Fruit fly (Drosophila melanogaster): ENCODE measurements around the gene TAF1B.

Gene TAF1B

DNA sequence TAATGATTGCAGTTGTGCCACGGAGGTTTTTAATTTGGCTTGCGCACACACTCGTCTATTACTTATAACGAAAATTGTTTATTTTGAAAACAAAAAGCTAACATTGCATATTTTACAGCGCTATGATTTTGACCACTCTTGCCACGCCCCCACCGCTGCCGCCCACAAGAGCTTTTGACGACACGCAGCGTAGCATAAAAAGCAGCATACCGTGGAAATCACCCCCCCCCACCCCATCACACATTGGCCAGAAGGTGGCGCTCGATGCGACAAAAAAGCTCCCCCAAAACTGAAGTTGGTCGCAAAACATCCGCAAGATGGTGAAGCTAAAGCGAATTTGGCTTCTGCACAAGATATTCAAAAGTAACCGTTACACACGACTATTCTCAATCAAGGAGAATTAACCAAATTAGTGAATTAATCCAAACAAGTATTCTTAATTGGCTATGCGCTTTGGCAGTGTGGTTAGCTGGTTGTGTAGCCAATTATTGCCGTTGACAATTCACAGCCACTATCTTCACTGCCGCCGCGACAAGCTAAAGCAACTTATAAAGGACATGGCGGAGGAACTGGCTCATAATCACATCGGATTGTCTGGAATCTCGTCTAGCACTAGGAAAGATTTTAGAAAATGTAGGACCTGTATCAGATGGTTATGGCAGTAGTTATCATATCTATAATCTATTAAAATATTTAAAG lies 43.3 kb downstream of the TAF1B start (continued):
- TF ChIP-seq Hr39 (optimal IDR thresholded peaks at IDR 0.05) (no peak), CG12769 (tag; optimal IDR thresholded peaks at IDR 0.05) (peak; percentile 55), Ptx1 (GFP tag; IDR thresholded peaks at IDR 0.05) (peak; percentile 59), Dip2 (GFP tag; IDR thresholded peaks at IDR 0.05) (peak; percentile 52)

DNA sequence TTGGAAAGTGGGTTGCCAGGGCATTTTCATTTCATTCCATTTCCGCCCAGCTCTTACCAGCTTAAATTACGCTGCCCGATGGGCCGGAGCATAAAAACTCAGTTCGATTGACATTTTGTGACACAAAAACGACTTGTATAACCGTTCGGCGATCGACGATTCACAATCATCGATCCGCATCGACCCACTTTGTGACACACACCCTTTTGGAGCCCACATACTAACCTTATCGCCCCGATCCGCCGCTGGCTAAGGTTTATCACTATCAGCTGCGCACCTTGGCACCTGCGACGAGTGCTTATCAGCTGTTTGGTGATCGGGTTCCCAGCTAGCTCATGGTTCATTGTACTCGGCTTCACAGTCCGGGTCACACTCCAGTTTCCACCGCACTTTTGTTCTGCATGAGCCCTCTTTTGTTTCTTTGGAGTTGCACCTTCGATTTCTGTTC lies 44.6 kb downstream of the TAF1B start:
- TF ChIP-seq HLHmδ (GFP tag; optimal IDR thresholded peaks at IDR 0.05): no peak
- no peak for TF ChIP-seq HLH3B (GFP tag; IDR thresholded peaks at IDR 0.05)
- TF ChIP-seq Lim3 (GFP tag; IDR thresholded peaks at IDR 0.05): no peak
- no peak for TF ChIP-seq MESR4 (GFP tag; optimal IDR thresholded peaks at IDR 0.05)
- no peak for TF ChIP-seq eyg (GFP tag; optimal IDR thresholded peaks at IDR 0.05)
- TF ChIP-seq CG11093 (GFP tag; IDR thresholded peaks at IDR 0.05): no peak
- no peak for TF ChIP-seq CG3281 (GFP tag; optimal IDR thresholded peaks at IDR 0.05)
- TF ChIP-seq Poxn (GFP tag; IDR thresholded peaks at IDR 0.05): no peak
- no peak for TF ChIP-seq nau (GFP tag; optimal IDR thresholded peaks at IDR 0.05)
- TF ChIP-seq GATAe (GFP tag; conservative IDR thresholded peaks at IDR 0.05): peak; percentile 77
- no peak for TF ChIP-seq gt (GFP tag; IDR thresholded peaks at IDR 0.05)
- no peak for TF ChIP-seq Bdp1 (GFP tag; optimal IDR thresholded peaks at IDR 0.05)
- TF ChIP-seq CG6254 (GFP tag; optimal IDR thresholded peaks at IDR 0.05): no peak
- TF ChIP-seq Sin3A (optimal IDR thresholded peaks at IDR 0.05): no peak
- no peak for TF ChIP-seq stwl (tag; optimal IDR thresholded peaks at IDR 0.05)
- TF ChIP-seq crp (GFP tag; optimal IDR thresholded peaks at IDR 0.05): peak in 1 of 2 experiments; percentile 7
- TF ChIP-seq Hr3 (GFP tag; optimal IDR thresholded peaks at IDR 0.05): no peak
- TF ChIP-seq bsh (GFP tag; optimal IDR thresholded peaks at IDR 0.05): no peak
- TF ChIP-seq Scr (GFP tag; IDR thresholded peaks at IDR 0.05; ENCODE audit: partially characterized antibody): no peak
- peak; percentile 82 for TF ChIP-seq mirr (GFP tag; optimal IDR thresholded peaks at IDR 0.05)
- no peak for TF ChIP-seq sna (GFP tag; IDR thresholded peaks at IDR 0.05; ENCODE audit: partially characterized antibody)
- no peak for TF ChIP-seq Ssrp (tag; optimal IDR thresholded peaks at IDR 0.05)
- no peak for TF ChIP-seq Opbp (GFP tag; IDR thresholded peaks at IDR 0.05; ENCODE audit: partially characterized antibody)
- TF ChIP-seq dm (GFP tag; optimal IDR thresholded peaks at IDR 0.05): no peak
- no peak for TF ChIP-seq da (GFP tag; optimal IDR thresholded peaks at IDR 0.05)
- TF ChIP-seq kni (GFP tag; optimal IDR thresholded peaks at IDR 0.05): peak; percentile 15
- TF ChIP-seq PHDP (tag; optimal IDR thresholded peaks at IDR 0.05): no peak
- peak; percentile 73 for TF ChIP-seq lab (GFP tag; optimal IDR thresholded peaks at IDR 0.05)
- TF ChIP-seq cwo (GFP tag; optimal IDR thresholded peaks at IDR 0.05): peak; percentile 74
- no peak for TF ChIP-seq az2 (GFP tag; optimal IDR thresholded peaks at IDR 0.05)
- TF ChIP-seq Asciz (GFP tag; optimal IDR thresholded peaks at IDR 0.05): no peak
- no peak for TF ChIP-seq CG34224 (GFP tag; IDR thresholded peaks at IDR 0.05; ENCODE audit: partially characterized antibody)
- TF ChIP-seq HHEX (GFP tag; optimal IDR thresholded peaks at IDR 0.05): no peak
- TF ChIP-seq Hr39 (optimal IDR thresholded peaks at IDR 0.05): no peak
- peak; percentile 25 for TF ChIP-seq CG2678 (tag; optimal IDR thresholded peaks at IDR 0.05)
- TF ChIP-seq exex (tag; optimal IDR thresholded peaks at IDR 0.05): peak; percentile 86
- TF ChIP-seq CG15514 (GFP tag; optimal IDR thresholded peaks at IDR 0.05): peak; percentile 20
- peak; percentile 83 for TF ChIP-seq Deaf1 (tag; optimal IDR thresholded peaks at IDR 0.05)
- TF ChIP-seq Chrac-16 (GFP tag; optimal IDR thresholded peaks at IDR 0.05): no peak
- 0 out of 3 replicates have a peak, but pooled peaks have one; percentile 17 for TF ChIP-seq so (GFP tag; IDR thresholded peaks at IDR 0.05)
- TF ChIP-seq ato (GFP tag; IDR thresholded peaks at IDR 0.05; ENCODE audit: partially characterized antibody): no peak
- no peak for TF ChIP-seq CG2199 (GFP tag; IDR thresholded peaks at IDR 0.05)
- TF ChIP-seq CG30403 (GFP tag; optimal IDR thresholded peaks at IDR 0.05): no peak
- TF ChIP-seq CG11696 (GFP tag; IDR thresholded peaks at IDR 0.05): peak; percentile 67
